Worm (Caenorhabditis elegans) whole organism, L4/young adult: ENCODE data around the gene F36H12.17.
"Not testable (repeated sequence)": the region's sequence is repeated elsewhere in the genome, so short reads cannot be mapped to it uniquely, and the experiment has no call there.

ENCODE experiments used
- W03F9.2 ChIP-seq: fragments of 150-350 bp; optimal IDR thresholded peaks from 2 replicates; lab custom pipeline; 2014; ENCODE audit warnings: missing biosample characterization, missing genetic modification characterization
- dao-5 ChIP-seq: sonication (generic microtip); optimal IDR thresholded peaks from 2 replicates; lab custom pipeline; 2016; ENCODE audit warnings: missing genotype, missing genetic modification characterization, moderate library complexity, missing compliant biosample characterization
- him-1 ChIP-seq: sonication (generic microtip); optimal IDR thresholded peaks from 2 replicates; lab custom pipeline; 2016; ENCODE audit warnings: missing genotype, missing genetic modification reagents, missing genetic modification characterization, missing compliant biosample characterization

- not testable (repeated sequence) for TF ChIP-seq W03F9.2; him-1; dao-5 (tag; lab: Kevin White, UChicago)
Measured at ce11 chrIV:5316223-5316622, 38.6 kb upstream of the F36H12.17 start, which contains the start of gene msp-65.
